Fruit fly (Drosophila melanogaster): ENCODE data around the gene for.

Gene for

DNA sequence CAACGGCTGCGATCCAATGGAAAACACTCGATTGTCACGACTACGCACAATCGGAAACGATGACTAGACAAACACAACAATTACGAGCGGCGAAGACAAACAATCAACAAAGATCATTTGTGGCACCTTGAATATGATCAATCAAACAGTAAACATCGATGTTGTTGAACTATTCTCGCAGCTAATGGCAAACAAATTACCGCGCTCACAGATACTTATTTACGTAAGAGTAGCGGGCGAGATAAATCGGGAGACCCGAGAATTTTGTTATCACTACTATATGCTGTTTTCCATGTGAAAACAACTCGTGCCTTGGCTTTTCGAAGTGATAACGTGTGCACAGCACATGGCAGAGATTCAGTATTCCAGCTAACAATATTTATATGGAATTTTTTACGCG, 27.9 kb downstream of the for start (continued):
- TF ChIP-seq YL-1 (GFP tag; optimal IDR thresholded peaks at IDR 0.05) = peak; percentile 71
- TF ChIP-seq CG33213 (GFP tag; optimal IDR thresholded peaks at IDR 0.05) = no peak
- peak; percentile 30 for TF ChIP-seq NfI (GFP tag; optimal IDR thresholded peaks at IDR 0.05)
- peak; percentile 89 for TF ChIP-seq ci (GFP tag; IDR thresholded peaks at IDR 0.05)
- TF ChIP-seq CG16813 (GFP tag; IDR thresholded peaks at IDR 0.05; ENCODE audit: partially characterized antibody) = no peak
- peak; percentile 76 for TF ChIP-seq psq (GFP tag; optimal IDR thresholded peaks at IDR 0.05)
- peak; percentile 69 for TF ChIP-seq CG12744 (GFP tag; optimal IDR thresholded peaks at IDR 0.05)
- TF ChIP-seq Doc3 (GFP tag; IDR thresholded peaks at IDR 0.05; ENCODE audit: partially characterized antibody) = no peak
- no peak for TF ChIP-seq br (optimal IDR thresholded peaks at IDR 0.05)
- peak; percentile 93 for TF ChIP-seq fd64A (GFP tag; optimal IDR thresholded peaks at IDR 0.05)
- TF ChIP-seq pnt (GFP tag; optimal IDR thresholded peaks at IDR 0.05) = peak; percentile 23
- TF ChIP-seq inv (GFP tag; IDR thresholded peaks at IDR 0.05; ENCODE audit: partially characterized antibody) = no peak
- TF ChIP-seq hbn (GFP tag; IDR thresholded peaks at IDR 0.05; ENCODE audit: partially characterized antibody) = no peak
- TF ChIP-seq CG8388 (GFP tag; optimal IDR thresholded peaks at IDR 0.05) = no peak
- TF ChIP-seq Atf3 (GFP tag; optimal IDR thresholded peaks at IDR 0.05) = peak; percentile 85
- TF ChIP-seq CG2678 (tag; optimal IDR thresholded peaks at IDR 0.05) = peak; percentile 86
- no peak for TF ChIP-seq rib (GFP tag; IDR thresholded peaks at IDR 0.05)
- peak; percentile 95 for TF ChIP-seq MTF-1 (GFP tag; optimal IDR thresholded peaks at IDR 0.05; ENCODE audit: borderline replicate concordance)
- no peak for TF ChIP-seq Hr78 (GFP tag; optimal IDR thresholded peaks at IDR 0.05)
- peak; percentile 41; the same call in 1 of the 2 replicates for TF ChIP-seq CG14441 (GFP tag; IDR thresholded peaks at IDR 0.05)
- TF ChIP-seq grau (tag; optimal IDR thresholded peaks at IDR 0.05) = no peak
- TF ChIP-seq zen2 (GFP tag; IDR thresholded peaks at IDR 0.05; ENCODE audit: partially characterized antibody) = no peak
- TF ChIP-seq CG15514 (GFP tag; optimal IDR thresholded peaks at IDR 0.05) = peak; percentile 85
- peak; percentile 69 for TF ChIP-seq twi (tag; optimal IDR thresholded peaks at IDR 0.05)
- TF ChIP-seq dimm (GFP tag; IDR thresholded peaks at IDR 0.05) = no peak
- peak; percentile 78 for TF ChIP-seq CG17568 (GFP tag; optimal IDR thresholded peaks at IDR 0.05)
- peak; percentile 85 for TF ChIP-seq CG11695 (GFP tag; IDR thresholded peaks at IDR 0.05)
- TF ChIP-seq BEAF-32 (GFP tag; optimal IDR thresholded peaks at IDR 0.05) = no peak
- no peak for TF ChIP-seq fd3F (GFP tag; optimal IDR thresholded peaks at IDR 0.05)
- TF ChIP-seq maf-S (GFP tag; optimal IDR thresholded peaks at IDR 0.05) = peak; percentile 80
- TF ChIP-seq sqz (GFP tag; optimal IDR thresholded peaks at IDR 0.05) = peak; percentile 85
- peak; percentile 46 to 63 for TF ChIP-seq Pdp1 (GFP tag; optimal IDR thresholded peaks at IDR 0.05)
- peak; percentile 88 for TF ChIP-seq sens (GFP tag)
- no peak for TF ChIP-seq corto (GFP tag; optimal IDR thresholded peaks at IDR 0.05)
- peak; percentile 80 for TF ChIP-seq CG9876 (GFP tag; optimal IDR thresholded peaks at IDR 0.05)
- TF ChIP-seq Eip74EF (GFP tag; optimal IDR thresholded peaks at IDR 0.05) = no peak
- TF ChIP-seq CG11560 (tag; IDR thresholded peaks at IDR 0.05) = no peak
- peak; percentile 54 for TF ChIP-seq lilli (GFP tag; optimal IDR thresholded peaks at IDR 0.05)
- peak; percentile 89 for TF ChIP-seq zen (tag; optimal IDR thresholded peaks at IDR 0.05)
- no peak for TF ChIP-seq H2.0 (GFP tag; IDR thresholded peaks at IDR 0.05)
- TF ChIP-seq B-H1 (GFP tag; IDR thresholded peaks at IDR 0.05) = no peak; the same call in 2 of the 3 replicates
- TF ChIP-seq CG31365 (tag; optimal IDR thresholded peaks at IDR 0.05) = peak; percentile 72
- peak; percentile 75 for TF ChIP-seq Vsx1 (GFP tag; optimal IDR thresholded peaks at IDR 0.05)
- 0 out of 2 replicates have a peak, but pooled peaks have one; percentile 21 for TF ChIP-seq CG32767 (GFP tag; IDR thresholded peaks at IDR 0.05)
- TF ChIP-seq Trl (optimal IDR thresholded peaks at IDR 0.05) = no peak
- peak; percentile 37 for TF ChIP-seq Trl (GFP tag; optimal IDR thresholded peaks at IDR 0.05)
- TF ChIP-seq CG1603 (tag; optimal IDR thresholded peaks at IDR 0.05) = peak; percentile 92
- peak; percentile 73 for TF ChIP-seq CG12391 (tag; optimal IDR thresholded peaks at IDR 0.05)
- TF ChIP-seq NC2α (GFP tag; optimal IDR thresholded peaks at IDR 0.05) = no peak
- no peak for TF ChIP-seq pzg (GFP tag; optimal IDR thresholded peaks at IDR 0.05)
